Worm (Caenorhabditis elegans) whole organism, L4 larva: Measurements from ENCODE around the gene srj-19.

Source experiments
- F49E8.2 ChIP-seq: sonication (generic microtip); optimal IDR thresholded peaks from 2 replicates; lab custom pipeline; 2016; ENCODE audit warnings: missing compliant biosample characterization, mild to moderate bottlenecking, missing genetic modification characterization, borderline replicate concordance
- Y105C5A.15 ChIP-seq: fragments of 200-800 bp; sonication (Bioruptor generic); IDR thresholded peaks from 2 replicates; pipeline ENCODE4 v1.3.6; 2022; ENCODE audit warnings: missing genetic modification characterization, missing compliant biosample characterization
- lin-39 ChIP-seq: fragments of 150-350 bp; optimal IDR thresholded peaks from 2 replicates; lab custom pipeline; 2014; ENCODE audit warnings: missing biosample characterization, missing genetic modification reagents, missing genetic modification characterization
- lsy-2 ChIP-seq, 2 experiments: fragments of 150-350 bp in 1 of 2; sonication (generic microtip) in 1 of 2; optimal IDR thresholded peaks; 2 replicates each; lab custom pipeline; 2014 to 2017; ENCODE audit warnings: missing biosample characterization in 2 of 2, missing genetic modification characterization in 2 of 2
- unc-62 ChIP-seq, 3 experiments: fragments of 150-350 bp in 1 of 3; sonication (generic microtip); optimal IDR thresholded peaks in 2 of 3; peaks in 1 of 3; 1 replicate in 1 of 3; 2 replicates in 2 of 3; lab custom pipeline; 2014 to 2017; ENCODE audit warnings: missing biosample characterization in 3 of 3, missing genetic modification characterization in 3 of 3, missing genetic modification reagents in 3 of 3, missing genotype in 1 of 3
- ztf-11 ChIP-seq: fragments of 150-350 bp; optimal IDR thresholded peaks from 2 replicates; lab custom pipeline; 2014; ENCODE audit warnings: missing biosample characterization, missing genetic modification characterization
- ztf-7 ChIP-seq: fragments of 150-350 bp; optimal IDR thresholded peaks from 2 replicates; lab custom pipeline; 2014; ENCODE audit warnings: missing biosample characterization, missing genetic modification characterization

DNA sequence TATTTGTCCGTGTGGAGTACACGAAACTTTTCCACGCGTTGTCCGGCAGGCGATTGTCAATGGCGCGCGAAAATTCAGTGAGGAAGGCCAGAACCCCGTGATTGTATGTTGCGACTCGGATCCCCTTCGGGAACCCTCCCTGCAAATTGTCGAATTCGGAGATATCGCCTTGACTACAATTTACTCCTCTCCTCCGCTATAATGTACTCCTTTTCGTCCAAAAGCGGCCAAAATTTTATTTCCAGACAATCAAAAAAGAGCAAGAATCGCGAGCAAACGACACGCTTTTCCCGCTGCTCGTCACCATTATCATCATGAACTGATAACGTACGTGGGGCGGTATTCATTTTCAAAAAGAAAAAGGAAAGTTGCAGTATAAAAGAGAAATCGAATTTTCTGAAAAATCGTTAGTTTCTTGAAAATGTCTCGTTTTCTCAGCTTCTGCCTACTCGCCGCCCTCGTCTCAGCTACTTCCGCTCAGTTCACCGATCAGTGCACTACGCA, 21.7 kb upstream of the srj-19 start, which contains the start of gene irg-3:
- TF ChIP-seq F49E8.2 (tag; lab: Kevin White, UChicago) = no peak
- no peak for TF ChIP-seq ztf-7
- no peak for TF ChIP-seq ztf-11 (tag; lab: Kevin White, UChicago)
- TF ChIP-seq lin-39 (tag; lab: Kevin White, UChicago) = no peak
- no peak for TF ChIP-seq lsy-2 (tag; optimal IDR thresholded peaks at IDR 0.05; lab: Kevin White, UChicago)
- no peak for TF ChIP-seq unc-62 (GFP tag; optimal IDR thresholded peaks at IDR 0.05 in 1 of 2; lab: Kevin White, UChicago)
- no peak for TF ChIP-seq unc-62 (tag; optimal IDR thresholded peaks at IDR 0.05; lab: Kevin White, UChicago)
- TF ChIP-seq Y105C5A.15 (GFP tag; lab: Robert Waterston, UW) = no peak
